Fruit fly (Drosophila melanogaster): ENCODE measurements around the gene Sry-delta.

Gene Sry-delta

dm6 chr3R:30061154-30061482, 18.0 kb downstream of the Sry-delta start (continued):
- TF ChIP-seq CG34224 (GFP tag; IDR thresholded peaks at IDR 0.05; ENCODE audit: partially characterized antibody), result no peak
- TF ChIP-seq nerfin-2 (GFP tag; IDR thresholded peaks at IDR 0.05; ENCODE audit: partially characterized antibody), result no peak
- TF ChIP-seq jumu (GFP tag; optimal IDR thresholded peaks at IDR 0.05), result peak; percentile 88
- peak; percentile 55 for TF ChIP-seq corto (GFP tag; optimal IDR thresholded peaks at IDR 0.05)
- TF ChIP-seq Scr (GFP tag; IDR thresholded peaks at IDR 0.05; ENCODE audit: partially characterized antibody), result no peak
- TF ChIP-seq Lpt (GFP tag; optimal IDR thresholded peaks at IDR 0.05), result no peak
- TF ChIP-seq gce (GFP tag; IDR thresholded peaks at IDR 0.05), result peak; percentile 83
- TF ChIP-seq CG9437 (GFP tag; optimal IDR thresholded peaks at IDR 0.05), result peak; percentile 46
- TF ChIP-seq CG10979 (tag; optimal IDR thresholded peaks at IDR 0.05), result peak; percentile 94
- TF ChIP-seq twi (tag; optimal IDR thresholded peaks at IDR 0.05), result no peak
- peak; percentile 28 for TF ChIP-seq CG3065 (GFP tag; optimal IDR thresholded peaks at IDR 0.05)
- TF ChIP-seq tgo (GFP tag; IDR thresholded peaks at IDR 0.05), result peak; percentile 89
- TF ChIP-seq maf-S (GFP tag; optimal IDR thresholded peaks at IDR 0.05), result peak; percentile 68
- TF ChIP-seq Spps (tag; optimal IDR thresholded peaks at IDR 0.05), result peak; percentile 82
- no peak for TF ChIP-seq ftz-f1 (GFP tag; optimal IDR thresholded peaks at IDR 0.05)
- TF ChIP-seq H2.0 (GFP tag; IDR thresholded peaks at IDR 0.05), result peak; percentile 91
- peak; percentile 86 for TF ChIP-seq bcd (GFP tag; optimal IDR thresholded peaks at IDR 0.05)
- TF ChIP-seq CG10274 (GFP tag; optimal IDR thresholded peaks at IDR 0.05), result peak; percentile 79
- peak; percentile 88 for TF ChIP-seq CG14667 (GFP tag; IDR thresholded peaks at IDR 0.05)
- peak; percentile 75 for TF ChIP-seq CG15514 (GFP tag; optimal IDR thresholded peaks at IDR 0.05)
- TF ChIP-seq Sry-β (GFP tag; optimal IDR thresholded peaks at IDR 0.05), result peak; percentile 59
- peak; percentile 62 for TF ChIP-seq PHDP (tag; optimal IDR thresholded peaks at IDR 0.05)
- TF ChIP-seq sob (GFP tag; IDR thresholded peaks at IDR 0.05), result peak; percentile 88
- no peak for TF ChIP-seq usp (GFP tag; optimal IDR thresholded peaks at IDR 0.05)
- TF ChIP-seq CG11085 (GFP tag; IDR thresholded peaks at IDR 0.05), result peak; percentile 38; the same call in 1 of the 2 replicates
- TF ChIP-seq trh (GFP tag; optimal IDR thresholded peaks at IDR 0.05), result peak; percentile 26
- TF ChIP-seq exex (tag; optimal IDR thresholded peaks at IDR 0.05), result peak; percentile 36
- peak; percentile 88 for TF ChIP-seq run (tag; optimal IDR thresholded peaks at IDR 0.05)
- TF ChIP-seq mam (GFP tag; optimal IDR thresholded peaks at IDR 0.05), result peak; percentile 87
- peak; percentile 79 for TF ChIP-seq slbo (GFP tag; IDR thresholded peaks at IDR 0.05)
- TF ChIP-seq hbn (GFP tag; IDR thresholded peaks at IDR 0.05; ENCODE audit: partially characterized antibody), result no peak
- TF ChIP-seq CG4424 (GFP tag; optimal IDR thresholded peaks at IDR 0.05), result peak; percentile 93
- peak; percentile 74 for TF ChIP-seq MBD-R2 (GFP tag; IDR thresholded peaks at IDR 0.05)
- TF ChIP-seq caup (GFP tag; optimal IDR thresholded peaks at IDR 0.05; ENCODE audit: severe bottlenecking), result peak; percentile 85
- TF ChIP-seq CG10267 (tag; optimal IDR thresholded peaks at IDR 0.05), result peak; percentile 87
- TF ChIP-seq pum (GFP tag; optimal IDR thresholded peaks at IDR 0.05), result peak; percentile 89
- TF ChIP-seq Hmx (GFP tag; optimal IDR thresholded peaks at IDR 0.05), result peak; percentile 40
- TF ChIP-seq zen (tag; optimal IDR thresholded peaks at IDR 0.05), result peak; percentile 79
- no peak for TF ChIP-seq knrl (GFP tag; IDR thresholded peaks at IDR 0.05; ENCODE audit: partially characterized antibody)
- TF ChIP-seq ap (GFP tag; IDR thresholded peaks at IDR 0.05), result peak; percentile 92
- peak; percentile 67 for TF ChIP-seq Nf-YC (tag; optimal IDR thresholded peaks at IDR 0.05)
- TF ChIP-seq hb (GFP tag; IDR thresholded peaks at IDR 0.05; ENCODE audit: partially characterized antibody), result no peak
- peak; percentile 60 for TF ChIP-seq CG12659 (GFP tag; optimal IDR thresholded peaks at IDR 0.05)
- TF ChIP-seq crol (GFP tag; IDR thresholded peaks at IDR 0.05), result no peak; the same call in 1 of the 2 replicates
- peak; percentile 85 for TF ChIP-seq CG18262 (tag; optimal IDR thresholded peaks at IDR 0.05)
- no peak for TF ChIP-seq CG13287 (GFP tag; IDR thresholded peaks at IDR 0.05; ENCODE audit: partially characterized antibody)
- TF ChIP-seq ara (GFP tag; IDR thresholded peaks at IDR 0.05), result peak; percentile 90
- TF ChIP-seq Fer3 (tag; optimal IDR thresholded peaks at IDR 0.05), result peak; percentile 87
- 0 out of 2 replicates have a peak, but pooled peaks have one; percentile 59 for TF ChIP-seq CG16779 (GFP tag; IDR thresholded peaks at IDR 0.05)
- TF ChIP-seq amos (GFP tag; IDR thresholded peaks at IDR 0.05; ENCODE audit: partially characterized antibody), result no peak
